Worm (Caenorhabditis elegans) whole organism, young adult: ENCODE results near the gene T14B4.1.
A peak's percentile ranks its signal among the peaks of the same experiment; 100 is the strongest.

ENCODE experiments used
- B0019.2 ChIP-seq: fragments of 200-800 bp; sonication (Bioruptor generic); conservative IDR thresholded peaks from 2 replicates; pipeline ENCODE4 v1.3.6; 2022; ENCODE audit warnings: missing genetic modification reagents, missing genetic modification characterization, missing compliant biosample characterization
- B0261.1 ChIP-seq: sonication (generic microtip); optimal IDR thresholded peaks from 2 replicates; lab custom pipeline; 2016; ENCODE audit warnings: mild to moderate bottlenecking, missing genetic modification characterization, moderate library complexity, missing compliant biosample characterization
- B0336.3 ChIP-seq: fragments of 200-800 bp; sonication (Bioruptor generic); IDR thresholded peaks from 2 replicates; pipeline ENCODE4 v1.3.6; 2022; ENCODE audit warnings: missing genetic modification characterization, missing compliant biosample characterization
- C06A6.2 ChIP-seq: fragments of 200-800 bp; sonication (Bioruptor generic); conservative IDR thresholded peaks from 2 replicates; pipeline ENCODE4 v1.3.6; 2022; ENCODE audit warnings: missing genetic modification characterization, missing compliant biosample characterization
- C17E4.6 ChIP-seq: fragments of 200-800 bp; sonication (Bioruptor generic); IDR thresholded peaks from 2 replicates; pipeline ENCODE4 v1.3.6; 2022; ENCODE audit warnings: missing genetic modification reagents, missing genetic modification characterization, missing compliant biosample characterization
- D2030.7 ChIP-seq: fragments of 200-800 bp; sonication (Bioruptor generic); IDR thresholded peaks from 2 replicates; pipeline ENCODE4 v1.3.6; 2022; ENCODE audit warnings: missing genetic modification reagents, missing genetic modification characterization, missing compliant biosample characterization
- F22D6.2 ChIP-seq: sonication (generic microtip); optimal IDR thresholded peaks from 2 replicates; lab custom pipeline; 2016; ENCODE audit warnings: mild to moderate bottlenecking, missing genetic modification characterization, missing compliant biosample characterization
- F23B12.7 ChIP-seq: sonication (generic microtip); optimal IDR thresholded peaks from 2 replicates; lab custom pipeline; 2017; ENCODE audit warnings: missing genetic modification characterization, mild to moderate bottlenecking, missing compliant biosample characterization, antibody characterized with exemption, moderate library complexity; ENCODE audit not compliant: insufficient read depth
- K11D2.4 ChIP-seq: fragments of 200-800 bp; sonication (Bioruptor generic); IDR thresholded peaks from 2 replicates; pipeline ENCODE4 v1.3.6; 2022; ENCODE audit warnings: missing genetic modification reagents, missing genetic modification characterization, missing compliant biosample characterization
- T26A5.8 ChIP-seq: sonication (generic microtip); optimal IDR thresholded peaks from 2 replicates; lab custom pipeline; 2016; ENCODE audit warnings: missing genetic modification characterization, missing compliant biosample characterization
- Y56A3A.18 ChIP-seq: fragments of 200-800 bp; sonication (Bioruptor generic); IDR thresholded peaks from 2 replicates; pipeline ENCODE4 v1.3.6; 2022; ENCODE audit warnings: missing genetic modification reagents, missing genetic modification characterization, missing compliant biosample characterization
- ZK185.1 ChIP-seq: sonication (generic microtip); optimal IDR thresholded peaks from 2 replicates; lab custom pipeline; 2016; ENCODE audit warnings: mild to moderate bottlenecking, missing genetic modification characterization, missing compliant biosample characterization; ENCODE audit not compliant: poor library complexity, severe bottlenecking
- akir-1 ChIP-seq: fragments of 200-800 bp; sonication (Bioruptor generic); optimal IDR thresholded peaks from 2 replicates; lab custom pipeline; 2018; ENCODE audit warnings: mild to moderate bottlenecking, missing genetic modification characterization, moderate library complexity, missing compliant biosample characterization
- aptf-3 ChIP-seq: fragments of 200-800 bp; sonication (Bioruptor generic); IDR thresholded peaks from 2 replicates; pipeline ENCODE4 v1.3.6; 2022; ENCODE audit warnings: missing genetic modification characterization, missing compliant biosample characterization
- atf-7 ChIP-seq: sonication (generic microtip); optimal IDR thresholded peaks from 2 replicates; lab custom pipeline; 2017; ENCODE audit warnings: mild to moderate bottlenecking, missing genetic modification characterization, missing compliant biosample characterization
- bed-1 ChIP-seq: fragments of 200-800 bp; sonication (Bioruptor generic); IDR thresholded peaks from 2 replicates; pipeline ENCODE4 v1.3.6; 2022; ENCODE audit warnings: missing genetic modification reagents, missing genetic modification characterization, missing compliant biosample characterization
- bed-2 ChIP-seq: fragments of 200-800 bp; sonication (Bioruptor generic); IDR thresholded peaks from 2 replicates; pipeline ENCODE4 v1.3.6; 2022; ENCODE audit warnings: missing genetic modification reagents, missing genetic modification characterization, missing compliant biosample characterization
- ccch-3 ChIP-seq: fragments of 200-800 bp; sonication (Bioruptor generic); optimal IDR thresholded peaks from 2 replicates; lab custom pipeline; 2018; ENCODE audit warnings: mild to moderate bottlenecking, missing genetic modification characterization, missing compliant biosample characterization
- ceh-100 ChIP-seq: fragments of 200-800 bp; sonication (Bioruptor generic); IDR thresholded peaks from 2 replicates; pipeline ENCODE4 v1.3.6; 2022; ENCODE audit warnings: missing genetic modification reagents, missing genetic modification characterization, missing compliant biosample characterization
- ceh-27 ChIP-seq: fragments of 200-800 bp; sonication (Bioruptor generic); optimal IDR thresholded peaks from 2 replicates; lab custom pipeline; 2018; ENCODE audit warnings: mild to moderate bottlenecking, missing genetic modification characterization, moderate library complexity, missing compliant biosample characterization
- chd-7 ChIP-seq: sonication (generic microtip); optimal IDR thresholded peaks from 2 replicates; lab custom pipeline; 2016; ENCODE audit warnings: mild to moderate bottlenecking, missing genetic modification characterization, moderate library complexity, missing compliant biosample characterization
- die-1 ChIP-seq: sonication (generic microtip); optimal IDR thresholded peaks from 2 replicates; lab custom pipeline; 2016; ENCODE audit warnings: missing genotype, mild to moderate bottlenecking, missing genetic modification characterization, missing compliant biosample characterization
- dpff-1 ChIP-seq: sonication (generic microtip); optimal IDR thresholded peaks from 2 replicates; lab custom pipeline; 2017; ENCODE audit warnings: mild to moderate bottlenecking, missing genetic modification characterization, missing compliant biosample characterization
- egl-18 ChIP-seq: fragments of 200-800 bp; sonication (Bioruptor generic); IDR thresholded peaks from 2 replicates; pipeline ENCODE4 v1.3.6; 2022; ENCODE audit warnings: missing genetic modification reagents, missing genetic modification characterization, missing compliant biosample characterization
- egrh-3 ChIP-seq: fragments of 200-800 bp; sonication (Bioruptor generic); IDR thresholded peaks from 2 replicates; pipeline ENCODE4 v1.3.6; 2022; ENCODE audit warnings: missing genetic modification reagents, missing genetic modification characterization, missing compliant biosample characterization
- fkh-3 ChIP-seq: sonication (generic microtip); optimal IDR thresholded peaks from 2 replicates; lab custom pipeline; 2016; ENCODE audit warnings: mild to moderate bottlenecking, missing genetic modification characterization, missing compliant biosample characterization
- hlh-12 ChIP-seq: sonication (generic microtip); optimal IDR thresholded peaks from 2 replicates; lab custom pipeline; 2016; ENCODE audit warnings: missing genetic modification characterization, missing compliant biosample characterization
- hlh-26 ChIP-seq: fragments of 200-800 bp; sonication (Bioruptor generic); conservative IDR thresholded peaks from 2 replicates; pipeline ENCODE4 v1.3.6; 2022; ENCODE audit warnings: missing genetic modification reagents, missing genetic modification characterization, missing compliant biosample characterization
- hmg-1.2 ChIP-seq: fragments of 200-800 bp; sonication (Bioruptor generic); IDR thresholded peaks from 2 replicates; pipeline ENCODE4 v1.3.6; 2022; ENCODE audit warnings: missing genetic modification reagents, missing genetic modification characterization, missing compliant biosample characterization
- madf-10 ChIP-seq: sonication (generic microtip); optimal IDR thresholded peaks from 2 replicates; lab custom pipeline; 2016; ENCODE audit warnings: mild to moderate bottlenecking, missing genetic modification characterization, missing compliant biosample characterization
- madf-8 ChIP-seq: fragments of 200-800 bp; sonication (Bioruptor generic); conservative IDR thresholded peaks from 2 replicates; pipeline ENCODE4 v1.3.6; 2022; ENCODE audit warnings: missing genetic modification reagents, missing genetic modification characterization, missing compliant biosample characterization
- mes-4 ChIP-seq: sonication (generic microtip); optimal IDR thresholded peaks from 2 replicates; lab custom pipeline; 2016; ENCODE audit warnings: missing genotype, missing genetic modification characterization, missing compliant biosample characterization
- mxl-1 ChIP-seq: sonication (generic microtip); optimal IDR thresholded peaks from 2 replicates; lab custom pipeline; 2016; ENCODE audit warnings: missing genetic modification characterization, missing compliant biosample characterization
- nfya-2 ChIP-seq: fragments of 200-800 bp; sonication (Bioruptor generic); IDR thresholded peaks from 2 replicates; pipeline ENCODE4 v1.3.6; 2022; ENCODE audit warnings: missing genetic modification reagents, missing genetic modification characterization, missing compliant biosample characterization
- nhr-120 ChIP-seq: fragments of 200-800 bp; sonication (Bioruptor generic); IDR thresholded peaks from 2 replicates; pipeline ENCODE4 v1.3.6; 2022; ENCODE audit warnings: missing genetic modification characterization, missing compliant biosample characterization
- nhr-179 ChIP-seq: sonication (generic microtip); optimal IDR thresholded peaks from 2 replicates; lab custom pipeline; 2016; ENCODE audit warnings: mild to moderate bottlenecking, missing genetic modification characterization, missing compliant biosample characterization
- nhr-27 ChIP-seq: fragments of 200-800 bp; sonication (Bioruptor generic); optimal IDR thresholded peaks from 2 replicates; lab custom pipeline; 2018; ENCODE audit warnings: mild to moderate bottlenecking, missing genetic modification characterization, moderate library complexity, missing compliant biosample characterization
- nhr-80 ChIP-seq: sonication (generic microtip); optimal IDR thresholded peaks from 2 replicates; lab custom pipeline; 2016; ENCODE audit warnings: missing genetic modification characterization, missing compliant biosample characterization
- pbrm-1 ChIP-seq: fragments of 200-800 bp; sonication (Bioruptor generic); IDR thresholded peaks from 2 replicates; pipeline ENCODE4 v1.3.6; 2022; ENCODE audit warnings: missing genetic modification reagents, missing genetic modification characterization, missing compliant biosample characterization
- sdz-38 ChIP-seq: sonication (generic microtip); optimal IDR thresholded peaks from 2 replicates; lab custom pipeline; 2016; ENCODE audit warnings: missing genotype, missing genetic modification characterization, missing compliant biosample characterization
- snpc-3.4 ChIP-seq: sonication (generic microtip); optimal IDR thresholded peaks from 2 replicates; lab custom pipeline; 2017; ENCODE audit warnings: missing genetic modification characterization, mild to moderate bottlenecking, missing compliant biosample characterization, antibody characterized with exemption, moderate library complexity, missing genotype, missing genetic modification reagents
- somi-1 ChIP-seq: fragments of 200-800 bp; sonication (Bioruptor generic); optimal IDR thresholded peaks from 2 replicates; lab custom pipeline; 2018; ENCODE audit warnings: mild to moderate bottlenecking, missing genetic modification characterization, missing compliant biosample characterization
- tbx-9 ChIP-seq: sonication (generic microtip); optimal IDR thresholded peaks from 2 replicates; lab custom pipeline; 2016; ENCODE audit warnings: borderline replicate concordance, missing genetic modification characterization, inconsistent platforms, missing compliant biosample characterization
- unc-130 ChIP-seq: sonication (generic microtip); optimal IDR thresholded peaks from 2 replicates; lab custom pipeline; 2016; ENCODE audit warnings: missing genetic modification reagents, missing genetic modification characterization, missing compliant biosample characterization
- xnd-1 ChIP-seq: sonication (generic microtip); optimal IDR thresholded peaks from 2 replicates; lab custom pipeline; 2016; ENCODE audit warnings: missing genotype, missing genetic modification reagents, missing genetic modification characterization, missing compliant biosample characterization
- zfh-2 ChIP-seq: fragments of 200-800 bp; sonication (Bioruptor generic); conservative IDR thresholded peaks from 2 replicates; pipeline ENCODE4 v1.3.6; 2022; ENCODE audit warnings: missing genetic modification reagents, missing genetic modification characterization, missing compliant biosample characterization
- zim-3 ChIP-seq: sonication (generic microtip); optimal IDR thresholded peaks from 2 replicates; lab custom pipeline; 2017; ENCODE audit warnings: mild to moderate bottlenecking, missing genetic modification characterization, moderate library complexity, missing compliant biosample characterization
- ztf-22 ChIP-seq: fragments of 200-800 bp; sonication (Bioruptor generic); optimal IDR thresholded peaks from 2 replicates; lab custom pipeline; 2018; ENCODE audit warnings: mild to moderate bottlenecking, missing genetic modification characterization, moderate library complexity, missing compliant biosample characterization
- ztf-25 ChIP-seq: fragments of 200-800 bp; sonication (Bioruptor generic); IDR thresholded peaks from 2 replicates; pipeline ENCODE4 v1.3.6; 2022; ENCODE audit warnings: missing genetic modification reagents, missing genetic modification characterization, missing compliant biosample characterization
- ztf-26 ChIP-seq: sonication (generic microtip); optimal IDR thresholded peaks from 2 replicates; lab custom pipeline; 2017; ENCODE audit warnings: missing genetic modification characterization, missing compliant biosample characterization

Gene T14B4.1

DNA sequence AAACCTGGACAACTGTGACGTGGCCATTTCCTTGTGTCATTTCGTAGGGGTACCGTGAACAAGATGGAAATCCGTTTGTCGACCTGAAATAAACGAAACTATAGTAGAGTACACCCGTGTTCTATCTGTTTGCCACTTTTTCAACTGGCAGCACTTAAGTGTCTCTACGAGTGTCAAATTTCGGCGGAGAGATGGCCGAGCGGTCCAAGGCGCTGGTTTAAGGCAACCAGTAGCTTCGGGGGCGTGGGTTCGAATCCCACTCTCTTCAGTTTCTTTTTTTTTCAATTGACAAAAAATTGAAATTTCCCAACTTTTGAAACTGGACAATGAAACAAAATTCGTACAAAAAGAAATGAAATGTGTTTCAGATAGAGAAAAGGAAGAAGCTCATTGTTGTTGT, 15.1 kb upstream of the T14B4.1 start (continued):
- TF ChIP-seq bed-2 (no peak), nhr-80 (tag; lab: Kevin White, UChicago) (no peak), ceh-27 (peak; percentile 41), egrh-3 (peak; percentile 44; the same call in 1 of the 2 replicates), ztf-22 (GFP tag; lab: Kevin White, UChicago) (no peak), nhr-179 (no peak), nhr-27 (tag; lab: Kevin White, UChicago) (peak; percentile 4), tbx-9 (tag; lab: Kevin White, UChicago) (no peak), ztf-26 (no peak), T26A5.8 (tag; lab: Kevin White, UChicago) (no peak), somi-1 (GFP tag; lab: Kevin White, UChicago) (no peak), snpc-3.4 (tag; lab: Kevin White, UChicago) (peak; percentile 12), mes-4 (tag; lab: Kevin White, UChicago) (no peak), hlh-26 (GFP tag; lab: Robert Waterston, UW) (no peak), hmg-1.2 (GFP tag; lab: Robert Waterston, UW) (peak; percentile 67), egl-18 (no peak), F23B12.7 (tag; lab: Kevin White, UChicago) (peak; percentile 75), fkh-3 (tag; lab: Kevin White, UChicago) (no peak), B0019.2 (GFP tag; lab: Robert Waterston, UW) (no peak), hlh-12 (tag; lab: Kevin White, UChicago) (no peak), aptf-3 (0 out of 2 replicates have a peak, but pooled peaks have one; percentile 24), sdz-38 (tag; lab: Kevin White, UChicago) (no peak), zfh-2 (GFP tag; lab: Robert Waterston, UW) (no peak), B0336.3 (GFP tag; lab: Robert Waterston, UW) (no peak), ztf-25 (0 out of 2 replicates have a peak, but pooled peaks have one; percentile 45), nfya-2 (no peak), C06A6.2 (no peak), dpff-1 (no peak), F22D6.2 (tag; lab: Kevin White, UChicago) (no peak), C17E4.6 (no peak), pbrm-1 (no peak), akir-1 (no peak), D2030.7 (GFP tag; lab: Robert Waterston, UW) (peak; percentile 41), ccch-3 (GFP tag; lab: Kevin White, UChicago) (no peak), madf-8 (GFP tag; lab: Robert Waterston, UW) (no peak), atf-7 (tag; lab: Kevin White, UChicago) (peak; percentile 4), unc-130 (GFP tag; lab: Kevin White, UChicago) (no peak), B0261.1 (peak; percentile 85), ceh-100 (GFP tag; lab: Robert Waterston, UW) (0 out of 2 replicates have a peak, but pooled peaks have one; percentile 24), mxl-1 (tag; lab: Kevin White, UChicago) (no peak), nhr-120 (GFP tag; lab: Robert Waterston, UW) (no peak), bed-1 (GFP tag; lab: Robert Waterston, UW) (no peak), Y56A3A.18 (GFP tag; lab: Robert Waterston, UW) (no peak), madf-10 (tag; lab: Kevin White, UChicago) (no peak), chd-7 (tag; lab: Kevin White, UChicago) (peak; percentile 39), xnd-1 (tag; lab: Kevin White, UChicago) (no peak), zim-3 (no peak), K11D2.4 (0 out of 2 replicates have a peak, but pooled peaks have one; percentile 33), ZK185.1 (tag; lab: Kevin White, UChicago) (peak; percentile 32), die-1 (tag; lab: Kevin White, UChicago) (peak; percentile 70)
